Worm (Caenorhabditis elegans) whole organism, mixed stage, embryonic: ENCODE results near the gene pqn-41.

Source experiments
- bed-3 ChIP-seq: fragments of 200-800 bp; sonication (Bioruptor generic); optimal IDR thresholded peaks from 3 replicates; lab custom pipeline; 2018; ENCODE audit warnings: mild to moderate bottlenecking, missing genetic modification characterization, moderate library complexity, missing compliant biosample characterization
- blmp-1 ChIP-seq: fragments of 150-350 bp; optimal IDR thresholded peaks from 2 replicates; lab custom pipeline; 2014; ENCODE audit warnings: missing biosample characterization, missing genetic modification characterization
- ceh-39 ChIP-seq: fragments of 150-350 bp; optimal IDR thresholded peaks from 2 replicates; lab custom pipeline; 2014; ENCODE audit warnings: missing biosample characterization, missing genetic modification characterization
- ceh-43 ChIP-seq: fragments of 200-800 bp; sonication (Bioruptor generic); optimal IDR thresholded peaks from 2 replicates; lab custom pipeline; 2018; ENCODE audit warnings: mild to moderate bottlenecking, missing genetic modification characterization, moderate library complexity, missing compliant biosample characterization
- ceh-83 ChIP-seq: fragments of 200-800 bp; sonication (Bioruptor generic); optimal IDR thresholded peaks from 2 replicates; lab custom pipeline; 2018; ENCODE audit warnings: mild to moderate bottlenecking, missing genetic modification characterization, missing compliant biosample characterization
- ces-1 ChIP-seq: fragments of 150-350 bp; optimal IDR thresholded peaks from 2 replicates; lab custom pipeline; 2014; ENCODE audit warnings: missing biosample characterization, missing genetic modification reagents, missing genetic modification characterization
- cnd-1 ChIP-seq: fragments of 200-800 bp; sonication (Bioruptor generic); optimal IDR thresholded peaks from 2 replicates; lab custom pipeline; 2018; ENCODE audit warnings: mild to moderate bottlenecking, missing genetic modification characterization, missing compliant biosample characterization
- drap-1 ChIP-seq: fragments of 200-800 bp; sonication (Bioruptor generic); optimal IDR thresholded peaks from 3 replicates; lab custom pipeline; 2018; ENCODE audit warnings: mild to moderate bottlenecking, missing genetic modification characterization, missing compliant biosample characterization
- elt-1 ChIP-seq: sonication (generic microtip); optimal IDR thresholded peaks from 2 replicates; lab custom pipeline; 2017; ENCODE audit warnings: missing genetic modification characterization, mild to moderate bottlenecking, missing compliant biosample characterization, antibody characterized with exemption, moderate library complexity, borderline replicate concordance; ENCODE audit not compliant: insufficient read depth
- elt-3 ChIP-seq: fragments of 150-350 bp; optimal IDR thresholded peaks from 2 replicates; lab custom pipeline; 2014; ENCODE audit warnings: missing biosample characterization, missing genetic modification characterization
- flh-1 ChIP-seq: fragments of 200-800 bp; sonication (Bioruptor generic); optimal IDR thresholded peaks from 2 replicates; lab custom pipeline; 2018; ENCODE audit warnings: mild to moderate bottlenecking, missing genetic modification characterization, moderate library complexity, missing compliant biosample characterization
- ham-2 ChIP-seq: fragments of 200-800 bp; sonication (Bioruptor generic); optimal IDR thresholded peaks from 2 replicates; lab custom pipeline; 2018; ENCODE audit warnings: mild to moderate bottlenecking, missing genetic modification characterization, missing compliant biosample characterization
- hlh-1 ChIP-seq: fragments of 150-350 bp; optimal IDR thresholded peaks from 2 replicates; lab custom pipeline; 2014; ENCODE audit warnings: missing biosample characterization, missing genetic modification reagents, missing genetic modification characterization
- lin-13 ChIP-seq: fragments of 150-350 bp; optimal IDR thresholded peaks from 2 replicates; lab custom pipeline; 2014; ENCODE audit warnings: missing biosample characterization, missing genetic modification characterization
- lin-32 ChIP-seq: fragments of 200-800 bp; sonication (Bioruptor generic); optimal IDR thresholded peaks from 2 replicates; lab custom pipeline; 2018; ENCODE audit warnings: mild to moderate bottlenecking, missing genetic modification characterization, missing compliant biosample characterization
- lsy-2 ChIP-seq: fragments of 150-350 bp; optimal IDR thresholded peaks from 2 replicates; lab custom pipeline; 2014; ENCODE audit warnings: missing biosample characterization, missing genetic modification characterization
- mep-1 ChIP-seq: fragments of 150-350 bp; optimal IDR thresholded peaks from 2 replicates; lab custom pipeline; 2017; ENCODE audit warnings: missing biosample characterization, missing genetic modification reagents, missing genetic modification characterization, inconsistent platforms
- mls-2 ChIP-seq: sonication (generic microtip); optimal IDR thresholded peaks from 2 replicates; lab custom pipeline; 2016; ENCODE audit warnings: mild to moderate bottlenecking, missing genetic modification characterization, moderate library complexity, missing compliant biosample characterization
- nhr-12 ChIP-seq: fragments of 150-350 bp; optimal IDR thresholded peaks from 2 replicates; lab custom pipeline; 2014; ENCODE audit warnings: missing biosample characterization, missing genetic modification characterization
- nhr-2 ChIP-seq: fragments of 150-350 bp; optimal IDR thresholded peaks from 2 replicates; lab custom pipeline; 2014; ENCODE audit warnings: missing biosample characterization, missing genetic modification characterization
- nhr-237 ChIP-seq: fragments of 150-350 bp; optimal IDR thresholded peaks from 2 replicates; lab custom pipeline; 2014; ENCODE audit warnings: missing biosample characterization, missing genetic modification characterization
- nhr-28 ChIP-seq: fragments of 150-350 bp; optimal IDR thresholded peaks from 2 replicates; lab custom pipeline; 2014; ENCODE audit warnings: missing biosample characterization, missing genetic modification characterization
- nhr-76 ChIP-seq: sonication (generic microtip); optimal IDR thresholded peaks from 2 replicates; lab custom pipeline; 2017; ENCODE audit warnings: missing biosample characterization, missing genetic modification characterization
- pha-4 ChIP-seq: fragments of 150-350 bp; optimal IDR thresholded peaks from 2 replicates; lab custom pipeline; 2018; ENCODE audit warnings: missing biosample characterization, missing genetic modification reagents, missing genetic modification characterization
- snpc-4 ChIP-seq: fragments of 150-350 bp; optimal IDR thresholded peaks from 2 replicates; lab custom pipeline; 2014; ENCODE audit warnings: missing biosample characterization, missing genetic modification characterization
- sptf-1 ChIP-seq: sonication (generic microtip); optimal IDR thresholded peaks from 2 replicates; lab custom pipeline; 2017; ENCODE audit warnings: mild to moderate bottlenecking, missing genetic modification characterization, moderate library complexity, missing compliant biosample characterization
- tbx-8 ChIP-seq: fragments of 200-800 bp; sonication (Bioruptor generic); optimal IDR thresholded peaks from 2 replicates; lab custom pipeline; 2018; ENCODE audit warnings: mild to moderate bottlenecking, missing genetic modification characterization, moderate library complexity, missing compliant biosample characterization
- unc-120 ChIP-seq: sonication (generic microtip); optimal IDR thresholded peaks from 2 replicates; lab custom pipeline; 2017; ENCODE audit warnings: missing genetic modification characterization, missing compliant biosample characterization; ENCODE audit not compliant: poor library complexity, severe bottlenecking
- unc-39 ChIP-seq: fragments of 150-350 bp; optimal IDR thresholded peaks from 2 replicates; lab custom pipeline; 2014; ENCODE audit warnings: missing biosample characterization, missing genetic modification characterization
- unc-62 ChIP-seq: fragments of 150-350 bp; optimal IDR thresholded peaks from 2 replicates; lab custom pipeline; 2014; ENCODE audit warnings: missing biosample characterization, missing genetic modification reagents, missing genetic modification characterization
- ztf-11 ChIP-seq: fragments of 150-350 bp; optimal IDR thresholded peaks from 2 replicates; lab custom pipeline; 2014; ENCODE audit warnings: missing biosample characterization, missing genetic modification characterization

pqn-41 gene

DNA sequence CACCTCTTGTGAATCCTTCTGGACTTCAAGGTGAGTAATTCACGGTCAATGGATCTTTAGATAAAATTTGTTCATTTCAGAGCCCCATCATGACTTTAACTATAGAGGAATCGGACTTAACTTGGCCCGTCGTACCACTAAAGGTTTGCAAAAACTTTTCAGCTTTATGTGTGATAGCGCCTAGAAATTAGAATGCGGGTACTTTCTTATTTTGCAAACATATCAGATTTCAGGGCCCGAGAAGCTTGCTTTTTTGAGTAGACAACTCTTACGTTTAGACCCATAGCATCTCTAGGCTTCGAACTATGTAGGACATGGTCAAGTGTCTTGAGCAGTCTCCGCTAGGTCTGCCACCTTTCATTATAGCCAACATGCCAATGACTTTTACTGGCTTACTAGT is 71.7 kb downstream of the pqn-41 start:
- no peak for TF ChIP-seq elt-3 (tag; lab: Kevin White, UChicago)
- TF ChIP-seq flh-1 (GFP tag; lab: Kevin White, UChicago), result no peak
- TF ChIP-seq ceh-39, result no peak
- no peak for TF ChIP-seq hlh-1 (tag; lab: Kevin White, UChicago)
- TF ChIP-seq ztf-11 (tag; lab: Kevin White, UChicago), result no peak
- TF ChIP-seq cnd-1 (tag; lab: Kevin White, UChicago), result no peak
- no peak for TF ChIP-seq nhr-76 (tag; lab: Kevin White, UChicago)
- no peak for TF ChIP-seq snpc-4
- TF ChIP-seq ceh-43 (GFP tag; lab: Kevin White, UChicago), result no peak
- TF ChIP-seq ceh-83 (GFP tag; lab: Kevin White, UChicago), result no peak
- TF ChIP-seq lin-32 (GFP tag; lab: Kevin White, UChicago), result no peak
- no peak for TF ChIP-seq unc-62 (GFP tag; lab: Kevin White, UChicago)
- TF ChIP-seq mep-1 (tag; lab: Kevin White, UChicago), result no peak
- TF ChIP-seq tbx-8 (GFP tag; lab: Kevin White, UChicago), result no peak
- no peak for TF ChIP-seq elt-1 (tag; lab: Kevin White, UChicago)

DNA sequence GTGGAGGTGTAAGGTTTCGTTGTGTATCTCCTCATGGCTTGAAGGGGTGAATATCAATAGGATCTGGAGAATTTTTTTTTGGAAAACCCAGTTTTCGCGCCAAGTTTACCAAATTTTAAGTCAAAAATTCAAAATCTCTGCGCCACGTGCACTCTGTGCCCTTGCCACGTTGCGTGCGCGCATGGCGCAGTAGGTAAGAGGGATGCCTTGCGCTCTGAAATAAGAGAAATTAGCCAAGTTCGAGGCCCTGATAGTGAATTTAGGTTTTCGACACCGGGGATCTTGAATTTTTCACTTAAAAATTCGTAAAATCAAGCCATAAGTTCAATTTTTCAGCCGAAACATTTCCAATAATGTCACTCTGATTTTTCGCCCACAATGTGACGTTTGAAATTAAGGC is 75.7 kb downstream of the pqn-41 start:
- TF ChIP-seq ceh-39 (no peak), lin-32 (GFP tag; lab: Kevin White, UChicago) (no peak), ces-1 (GFP tag; lab: Kevin White, UChicago) (no peak), cnd-1 (tag; lab: Kevin White, UChicago) (no peak), lsy-2 (tag; lab: Kevin White, UChicago) (no peak), nhr-12 (tag; lab: Kevin White, UChicago) (no peak), snpc-4 (no peak), flh-1 (GFP tag; lab: Kevin White, UChicago) (no peak), nhr-76 (tag; lab: Kevin White, UChicago) (no peak), drap-1 (GFP tag; lab: Kevin White, UChicago) (no peak), unc-120 (tag; lab: Kevin White, UChicago) (no peak), ceh-43 (GFP tag; lab: Kevin White, UChicago) (no peak), ham-2 (GFP tag; lab: Kevin White, UChicago) (no peak), unc-39 (tag; lab: Kevin White, UChicago) (no peak), lin-13 (tag; lab: Kevin White, UChicago) (no peak), blmp-1 (tag; lab: Kevin White, UChicago) (no peak)

- TF ChIP-seq snpc-4 (no peak), ceh-83 (GFP tag; lab: Kevin White, UChicago) (no peak), ztf-11 (tag; lab: Kevin White, UChicago) (no peak), mls-2 (tag; lab: Kevin White, UChicago) (no peak), nhr-237 (tag; lab: Kevin White, UChicago) (no peak), ceh-39 (no peak)
These were observed 77.0 kb downstream of the pqn-41 start, which contains the start of gene srd-66 for ce11 chrIII:1982597-1983244. TSS of gene srd-66 (minus strand) at chrIII:1982647.

ce11 chrIII:1984860-1985259 is 79.1 kb downstream of the pqn-41 start, which contains the start of gene Y39A3B.7:
TSS of gene Y39A3B.7 (minus strand) at chrIII:1984960.
- TF ChIP-seq ztf-11 (tag; lab: Kevin White, UChicago) (no peak), nhr-2 (no peak), snpc-4 (no peak), sptf-1 (tag; lab: Kevin White, UChicago) (no peak), lin-13 (tag; lab: Kevin White, UChicago) (no peak), unc-39 (tag; lab: Kevin White, UChicago) (no peak), ceh-43 (GFP tag; lab: Kevin White, UChicago) (no peak)
- TF ChIP-seq, all 35 proteins: peak for 0

ce11 chrIII:1987693-1988092 is 81.9 kb downstream of the pqn-41 start, which contains the start of gene Y39A3B.8:
TSS of gene Y39A3B.8 (plus strand) at chrIII:1987993.
- TF ChIP-seq nhr-28 (tag; lab: Kevin White, UChicago) (no peak), snpc-4 (no peak), ceh-83 (GFP tag; lab: Kevin White, UChicago) (no peak), bed-3 (GFP tag; lab: Kevin White, UChicago) (no peak), unc-62 (GFP tag; lab: Kevin White, UChicago) (no peak), pha-4 (no peak), sptf-1 (tag; lab: Kevin White, UChicago) (no peak), tbx-8 (GFP tag; lab: Kevin White, UChicago) (no peak), nhr-237 (tag; lab: Kevin White, UChicago) (no peak)
- TF ChIP-seq, all 35 proteins: peak for 0
